Fruit fly (Drosophila melanogaster): ENCODE data around the gene wol.

The wol gene

DNA sequence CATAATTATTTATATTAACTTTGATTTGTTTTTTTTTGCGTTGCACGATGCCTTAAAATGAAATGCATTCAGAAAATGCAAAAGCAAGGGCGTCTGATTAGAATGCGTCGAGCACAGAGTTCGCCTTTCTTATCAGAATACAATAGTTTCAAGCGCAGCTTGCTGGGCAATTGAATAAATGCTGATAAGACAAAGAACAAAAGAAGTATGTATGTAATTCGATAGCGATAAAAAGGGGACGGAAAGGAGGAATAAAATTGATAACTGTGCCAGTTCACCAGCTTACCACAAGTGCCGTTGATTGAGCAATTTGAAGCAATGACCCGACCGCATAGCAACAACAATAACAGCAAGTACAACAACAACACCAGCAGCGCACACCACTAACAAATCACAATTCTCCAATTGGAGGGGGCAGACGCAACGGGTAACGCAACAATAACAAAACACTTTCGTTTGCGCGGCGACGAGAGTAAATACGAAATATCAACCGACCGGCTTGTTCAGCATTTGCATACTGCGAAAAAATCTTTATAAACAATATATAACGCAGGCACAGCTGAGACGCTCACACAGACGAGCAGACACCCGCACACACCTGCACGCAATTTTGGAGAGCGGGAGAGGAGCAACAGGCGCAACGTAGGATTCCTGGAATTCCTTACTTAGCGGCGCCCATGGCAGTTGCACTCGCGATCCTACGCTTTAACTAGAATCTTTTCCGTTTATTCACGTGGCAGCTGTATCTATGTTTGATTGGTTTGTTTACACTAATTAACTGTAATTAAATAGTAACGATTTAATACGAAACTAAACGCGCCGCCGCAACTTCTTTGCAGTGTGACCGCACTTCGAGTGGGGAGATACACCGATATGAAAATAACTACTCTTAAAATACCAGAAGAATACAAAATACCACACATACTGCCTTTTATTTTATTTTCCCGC lies 2.3 kb downstream of the wol start, which contains the start of gene Btk (continued):
- peak; percentile 34 to 35 for TF ChIP-seq Trl (optimal IDR thresholded peaks at IDR 0.05)
- no peak for TF ChIP-seq Trl (GFP tag; optimal IDR thresholded peaks at IDR 0.05)
- peak; percentile 4 for TF ChIP-seq unpg (GFP tag; optimal IDR thresholded peaks at IDR 0.05)
- peak; percentile 0 for TF ChIP-seq HHEX (GFP tag; optimal IDR thresholded peaks at IDR 0.05)
- TF ChIP-seq zf30C (GFP tag; optimal IDR thresholded peaks at IDR 0.05) = no peak
- TF ChIP-seq trh (GFP tag; optimal IDR thresholded peaks at IDR 0.05) = no peak
- TF ChIP-seq CG14710 (tag; optimal IDR thresholded peaks at IDR 0.05) = peak; percentile 24
- TF ChIP-seq ind (GFP tag; optimal IDR thresholded peaks at IDR 0.05) = no peak
- peak; percentile 35 for TF ChIP-seq CG12659 (GFP tag; optimal IDR thresholded peaks at IDR 0.05)
- TF ChIP-seq BEAF-32 (GFP tag; optimal IDR thresholded peaks at IDR 0.05) = peak; percentile 11
- peak; percentile 64; the same call in 1 of the 3 replicates for TF ChIP-seq CG34422 (GFP tag; IDR thresholded peaks at IDR 0.05)
- TF ChIP-seq bigmax (GFP tag; optimal IDR thresholded peaks at IDR 0.05) = peak; percentile 17
- TF ChIP-seq CG13624 (GFP tag; optimal IDR thresholded peaks at IDR 0.05) = peak; percentile 40
- TF ChIP-seq exex (tag; optimal IDR thresholded peaks at IDR 0.05) = peak; percentile 22
- TF ChIP-seq CG1603 (tag; optimal IDR thresholded peaks at IDR 0.05) = peak; percentile 37
- TF ChIP-seq CG10321 (GFP tag; IDR thresholded peaks at IDR 0.05) = peak; percentile 22; the same call in 1 of the 2 replicates
- peak; percentile 92 to 99 for TF ChIP-seq insv (GFP tag; optimal IDR thresholded peaks at IDR 0.05)
- 0 out of 3 replicates have a peak, but pooled peaks have one; percentile 36 for TF ChIP-seq HLH4C (GFP tag; IDR thresholded peaks at IDR 0.05; ENCODE audit: partially characterized antibody)
- TF ChIP-seq CG34376 (GFP tag; optimal IDR thresholded peaks at IDR 0.05) = peak; percentile 24
- peak; percentile 49 for TF ChIP-seq Blimp-1 (GFP tag; optimal IDR thresholded peaks at IDR 0.05)
- peak; percentile 50 for TF ChIP-seq Med (GFP tag)
- TF ChIP-seq Elba2 (GFP tag; optimal IDR thresholded peaks at IDR 0.05) = peak; percentile 3
- peak; percentile 53 for TF ChIP-seq kni (GFP tag; optimal IDR thresholded peaks at IDR 0.05)
- peak in 1 of 2 experiments; percentile 20 for TF ChIP-seq Pdp1 (GFP tag; optimal IDR thresholded peaks at IDR 0.05)
- peak; percentile 55 for TF ChIP-seq Myb (GFP tag; optimal IDR thresholded peaks at IDR 0.05)
- peak; percentile 40 for TF ChIP-seq Ets65A (GFP tag)
- TF ChIP-seq D (optimal IDR thresholded peaks at IDR 0.05) = peak; percentile 96
- TF ChIP-seq D (GFP tag; optimal IDR thresholded peaks at IDR 0.05) = no peak
- peak; percentile 82 for TF ChIP-seq CG9797 (GFP tag; optimal IDR thresholded peaks at IDR 0.05)
- no peak for TF ChIP-seq Dref (GFP tag; IDR thresholded peaks at IDR 0.05)
- peak; percentile 14 for TF ChIP-seq CG17186 (GFP tag; optimal IDR thresholded peaks at IDR 0.05)
- TF ChIP-seq sd (tag; optimal IDR thresholded peaks at IDR 0.05) = peak; percentile 88
- no peak for TF ChIP-seq chn (GFP tag; optimal IDR thresholded peaks at IDR 0.05)
- peak; percentile 58 for TF ChIP-seq CG17568 (GFP tag; optimal IDR thresholded peaks at IDR 0.05)
- no peak for TF ChIP-seq CG8290 (GFP tag; optimal IDR thresholded peaks at IDR 0.05)
- peak in 1 of 2 experiments; percentile 22 for TF ChIP-seq CG8290 (tag; optimal IDR thresholded peaks at IDR 0.05)
- peak; percentile 56 for TF ChIP-seq kah (GFP tag; optimal IDR thresholded peaks at IDR 0.05)
- peak; percentile 27 for TF ChIP-seq CoRest (tag; optimal IDR thresholded peaks at IDR 0.05)
- peak; percentile 53; the same call in 1 of the 4 replicates for TF ChIP-seq Dll (GFP tag; IDR thresholded peaks at IDR 0.05; ENCODE audit: partially characterized antibody)
- TF ChIP-seq unc-4 (GFP tag; IDR thresholded peaks at IDR 0.05; ENCODE audit: partially characterized antibody) = 0 out of 2 replicates have a peak, but pooled peaks have one; percentile 19
- no peak for TF ChIP-seq CG9215 (GFP tag; IDR thresholded peaks at IDR 0.05)
- peak; percentile 81 for TF ChIP-seq CG15479 (GFP tag; optimal IDR thresholded peaks at IDR 0.05)
- TF ChIP-seq CG16813 (GFP tag; IDR thresholded peaks at IDR 0.05; ENCODE audit: partially characterized antibody) = no peak
- TF ChIP-seq Antp (GFP tag; optimal IDR thresholded peaks at IDR 0.05) = no peak
- peak; percentile 84 for TF ChIP-seq gfzf (GFP tag; optimal IDR thresholded peaks at IDR 0.05)
- peak; percentile 66 for TF ChIP-seq pzg (GFP tag; optimal IDR thresholded peaks at IDR 0.05)
- peak; percentile 2 for TF ChIP-seq CG15514 (GFP tag; optimal IDR thresholded peaks at IDR 0.05)
